Fruit fly (Drosophila melanogaster) whole organism, prepupa: ENCODE measurements around the gene CG7655.

Experiments used
- CG11294 ChIP-seq: fragments of 200-800 bp; sonication (Bioruptor generic); IDR thresholded peaks from 2 replicates; pipeline ENCODE4 v1.3.6; 2022; ENCODE audit warnings: missing biosample characterization, missing genetic modification characterization
- CG11902 ChIP-seq: fragments of 200-800 bp; sonication (Bioruptor generic); optimal IDR thresholded peaks from 3 replicates; lab custom pipeline; 2016; ENCODE audit warnings: missing biosample characterization, missing genetic modification characterization
- CG15336 ChIP-seq: fragments of 200-800 bp; sonication (Bioruptor generic); IDR thresholded peaks from 2 replicates; pipeline ENCODE4 v1.3.6; 2022; ENCODE audit warnings: missing biosample characterization, missing genetic modification characterization
- CG1621 ChIP-seq: fragments of 200-800 bp; sonication (Bioruptor generic); optimal IDR thresholded peaks from 3 replicates; lab custom pipeline; 2018; ENCODE audit warnings: missing biosample characterization, mild to moderate bottlenecking, missing genetic modification characterization
- CG16779 ChIP-seq: fragments of 200-800 bp; sonication (Bioruptor generic); optimal IDR thresholded peaks from 3 replicates; lab custom pipeline; 2017; ENCODE audit warnings: missing biosample characterization, mild to moderate bottlenecking, missing genetic modification characterization
- CG34406 ChIP-seq: fragments of 200-800 bp; sonication (Bioruptor generic); optimal IDR thresholded peaks from 3 replicates; lab custom pipeline; 2016; ENCODE audit warnings: missing biosample characterization, missing genetic modification characterization
- CG3919 ChIP-seq: fragments of 200-800 bp; sonication (Bioruptor generic); optimal IDR thresholded peaks from 3 replicates; lab custom pipeline; 2016; ENCODE audit warnings: missing biosample characterization, missing genetic modification characterization
- CG4318 ChIP-seq: fragments of 200-800 bp; sonication (Bioruptor generic); optimal IDR thresholded peaks from 3 replicates; lab custom pipeline; 2017; ENCODE audit warnings: missing biosample characterization, mild to moderate bottlenecking, missing genetic modification characterization
- CG6276 ChIP-seq: fragments of 200-800 bp; sonication (Bioruptor generic); optimal IDR thresholded peaks from 2 replicates; lab custom pipeline; 2017; ENCODE audit warnings: missing biosample characterization, mild to moderate bottlenecking, missing genetic modification characterization
- CG6808 ChIP-seq: fragments of 200-800 bp; sonication (Bioruptor generic); optimal IDR thresholded peaks from 3 replicates; lab custom pipeline; 2017; ENCODE audit warnings: missing biosample characterization, missing genetic modification characterization, mild to moderate bottlenecking, moderate library complexity, missing genetic modification reagents
- CG6854 ChIP-seq: fragments of 200-800 bp; sonication (Bioruptor generic); optimal IDR thresholded peaks from 2 replicates; lab custom pipeline; 2017; ENCODE audit warnings: missing biosample characterization, mild to moderate bottlenecking, missing genetic modification characterization
- CG7368 ChIP-seq: fragments of 200-800 bp; sonication (Bioruptor generic); optimal IDR thresholded peaks from 3 replicates; lab custom pipeline; 2016; ENCODE audit warnings: missing biosample characterization, missing genetic modification characterization
- CG8119 ChIP-seq: fragments of 200-800 bp; sonication (Bioruptor generic); IDR thresholded peaks from 3 replicates; pipeline ENCODE4 v1.3.6; 2022; ENCODE audit warnings: missing biosample characterization, missing genetic modification characterization
- CG9139 ChIP-seq: fragments of 200-800 bp; sonication (Bioruptor generic); optimal IDR thresholded peaks from 3 replicates; lab custom pipeline; 2017; ENCODE audit warnings: missing biosample characterization, mild to moderate bottlenecking, missing genetic modification characterization
- Eip75B ChIP-seq: fragments of 200-800 bp; sonication (Bioruptor generic); optimal IDR thresholded peaks from 3 replicates; lab custom pipeline; 2016; ENCODE audit warnings: missing biosample characterization, missing genetic modification characterization
- Eip93F ChIP-seq: fragments of 200-800 bp; sonication (Bioruptor generic); optimal IDR thresholded peaks from 2 replicates; lab custom pipeline; 2016; ENCODE audit warnings: missing biosample characterization, mild to moderate bottlenecking, missing genetic modification characterization
- Ets21C ChIP-seq: fragments of 200-800 bp; sonication (Bioruptor generic); optimal IDR thresholded peaks from 3 replicates; lab custom pipeline; 2016; ENCODE audit warnings: missing biosample characterization, missing genetic modification characterization
- Ets96B ChIP-seq: fragments of 200-800 bp; optimal IDR thresholded peaks from 2 replicates; lab custom pipeline; 2019; ENCODE audit warnings: missing biosample characterization, mild to moderate bottlenecking, missing genetic modification characterization, moderate library complexity
- Hr39 ChIP-seq: fragments of 200-800 bp; sonication (Bioruptor generic); optimal IDR thresholded peaks from 2 replicates; lab custom pipeline; 2016; ENCODE audit warnings: missing biosample characterization, missing genetic modification characterization
- Hr4 ChIP-seq: fragments of 200-800 bp; sonication (Bioruptor generic); optimal IDR thresholded peaks from 3 replicates; lab custom pipeline; 2016; ENCODE audit warnings: missing biosample characterization, missing genetic modification characterization
- Lpt ChIP-seq: fragments of 200-800 bp; sonication (Bioruptor generic); optimal IDR thresholded peaks from 3 replicates; lab custom pipeline; 2016; ENCODE audit warnings: missing biosample characterization, missing genetic modification characterization
- Met ChIP-seq: fragments of 200-800 bp; sonication (Bioruptor generic); optimal IDR thresholded peaks from 3 replicates; lab custom pipeline; 2016; ENCODE audit warnings: missing biosample characterization, missing genetic modification characterization
- Smox ChIP-seq: fragments of 200-800 bp; sonication (Bioruptor generic); optimal IDR thresholded peaks from 3 replicates; lab custom pipeline; 2016; ENCODE audit warnings: missing biosample characterization, missing genetic modification characterization
- Sox102F ChIP-seq: fragments of 200-800 bp; sonication (Bioruptor generic); optimal IDR thresholded peaks from 2 replicates; lab custom pipeline; 2016; ENCODE audit warnings: missing biosample characterization, mild to moderate bottlenecking, missing genetic modification characterization
- Sox14 ChIP-seq: fragments of 200-800 bp; sonication (Bioruptor generic); optimal IDR thresholded peaks from 3 replicates; lab custom pipeline; 2016; ENCODE audit warnings: missing biosample characterization, missing genetic modification characterization
- achi ChIP-seq: fragments of 200-800 bp; sonication (Bioruptor generic); optimal IDR thresholded peaks from 3 replicates; lab custom pipeline; 2016; ENCODE audit warnings: missing biosample characterization, missing genetic modification characterization
- acj6 ChIP-seq: fragments of 200-800 bp; sonication (Bioruptor generic); optimal IDR thresholded peaks from 3 replicates; lab custom pipeline; 2016; ENCODE audit warnings: missing biosample characterization, missing genetic modification characterization
- dsx ChIP-seq: fragments of 200-800 bp; optimal IDR thresholded peaks from 3 replicates; lab custom pipeline; 2019; ENCODE audit warnings: missing biosample characterization, mild to moderate bottlenecking, missing genetic modification characterization, moderate library complexity; ENCODE audit not compliant: poor library complexity, severe bottlenecking
- eg ChIP-seq: fragments of 200-800 bp; sonication (Bioruptor generic); IDR thresholded peaks from 3 replicates; pipeline ENCODE4 v1.3.6; 2022; ENCODE audit warnings: missing biosample characterization, missing genetic modification characterization
- fkh ChIP-seq: fragments of 200-800 bp; sonication (Bioruptor generic); optimal IDR thresholded peaks from 3 replicates; lab custom pipeline; 2017; ENCODE audit warnings: missing biosample characterization, mild to moderate bottlenecking, missing genetic modification characterization, moderate library complexity
- lz ChIP-seq: fragments of 200-800 bp; sonication (Bioruptor generic); optimal IDR thresholded peaks from 3 replicates; lab custom pipeline; 2016; ENCODE audit warnings: missing biosample characterization, missing genetic modification characterization
- net ChIP-seq: fragments of 200-800 bp; sonication (Bioruptor generic); optimal IDR thresholded peaks from 3 replicates; lab custom pipeline; 2016; ENCODE audit warnings: missing biosample characterization, missing genetic modification characterization
- pdm3 ChIP-seq: fragments of 200-800 bp; sonication (Bioruptor generic); optimal IDR thresholded peaks from 3 replicates; lab custom pipeline; 2016; ENCODE audit warnings: missing biosample characterization, missing genetic modification characterization
- spab ChIP-seq: fragments of 200-800 bp; sonication (Bioruptor generic); optimal IDR thresholded peaks from 2 replicates; lab custom pipeline; 2017; ENCODE audit warnings: missing biosample characterization, mild to moderate bottlenecking, missing genetic modification characterization, missing genetic modification reagents
- ss ChIP-seq, 2 experiments: fragments of 200-800 bp; sonication (Bioruptor generic); optimal IDR thresholded peaks; 2 replicates in 1 of 2; 3 replicates in 1 of 2; lab custom pipeline; 2017 to 2018; ENCODE audit warnings: mild to moderate bottlenecking in 2 of 2, missing biosample characterization in 2 of 2, missing genetic modification characterization in 2 of 2, moderate library complexity in 1 of 2
- svp ChIP-seq: fragments of 200-800 bp; sonication (Bioruptor generic); peaks from one replicate; lab custom pipeline; 2016; ENCODE audit warnings: missing biosample characterization, missing genetic modification characterization

The CG7655 gene

DNA sequence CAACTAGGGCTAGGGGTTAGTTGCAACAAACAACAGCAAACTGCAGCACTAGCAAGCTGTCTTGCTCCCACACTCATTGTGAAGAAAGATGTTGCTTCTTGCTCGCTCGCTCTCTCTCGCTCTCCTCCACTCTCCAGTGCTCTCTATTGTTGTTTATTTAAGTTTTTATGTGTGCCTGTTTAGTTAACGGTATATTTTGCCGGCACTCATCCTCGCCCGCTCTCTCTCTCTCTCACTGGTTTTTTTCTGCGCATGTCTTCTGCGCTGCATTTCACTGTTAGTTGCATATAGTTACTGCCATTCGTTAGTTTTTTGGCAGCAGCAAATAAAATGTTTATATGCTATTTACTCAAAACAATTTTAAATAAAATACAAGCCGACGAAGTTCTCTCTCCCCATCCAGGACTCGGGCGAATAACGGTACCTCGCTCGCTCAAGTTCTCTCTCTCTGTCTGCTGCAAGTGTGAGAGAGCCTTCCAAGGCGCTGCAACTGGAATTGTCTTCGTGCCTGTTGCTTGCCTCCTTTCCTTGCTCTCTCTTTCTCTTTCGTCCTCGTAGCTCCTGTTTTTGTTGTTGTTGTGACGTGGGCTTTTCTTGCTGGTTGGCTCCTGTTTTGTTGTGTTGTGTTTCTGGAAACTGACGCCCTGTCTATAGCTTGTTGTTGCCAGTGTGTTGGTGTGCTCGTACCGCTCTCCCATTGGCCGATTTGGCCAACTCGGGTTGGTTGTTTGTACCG, 16.2 kb upstream of the CG7655 start:
- no peak for TF ChIP-seq acj6
- no peak for TF ChIP-seq CG6854 (GFP tag; lab: Kevin White, UChicago)
- TF ChIP-seq Sox102F (GFP tag; lab: Kevin White, UChicago) = no peak
- TF ChIP-seq eg = no peak
- no peak for TF ChIP-seq CG9139 (GFP tag; lab: Kevin White, UChicago)
- no peak for TF ChIP-seq Met (GFP tag; lab: Kevin White, UChicago)
- TF ChIP-seq Hr39 = no peak
- no peak for TF ChIP-seq CG34406 (GFP tag; lab: Kevin White, UChicago)
- no peak for TF ChIP-seq spab
- no peak for TF ChIP-seq Eip75B (GFP tag; lab: Kevin White, UChicago)
- no peak for TF ChIP-seq CG3919 (GFP tag; lab: Kevin White, UChicago)
- no peak for TF ChIP-seq CG15336
- TF ChIP-seq fkh (GFP tag; lab: Kevin White, UChicago) = no peak
- TF ChIP-seq lz (GFP tag; lab: Kevin White, UChicago) = no peak
- no peak for TF ChIP-seq CG6276

DNA sequence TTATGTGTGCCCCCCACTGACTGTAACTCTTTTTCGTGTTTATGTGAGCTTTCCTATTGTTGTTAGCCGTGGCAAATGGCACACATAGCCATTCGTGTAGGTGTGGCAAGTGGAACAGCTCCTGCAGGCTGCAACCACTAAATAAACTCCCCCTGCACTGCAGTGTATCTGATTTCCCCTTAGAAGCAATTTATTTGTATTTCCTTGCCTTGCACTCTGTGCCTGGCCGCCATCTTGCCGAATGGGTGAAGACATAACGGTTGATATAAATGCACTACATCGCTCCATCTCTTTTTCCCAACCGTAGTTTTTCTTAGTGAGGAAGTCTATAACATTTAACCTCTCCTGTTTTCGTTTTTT, 15.7 kb upstream of the CG7655 start:
- TF ChIP-seq lz (GFP tag; lab: Kevin White, UChicago) (no peak), CG9139 (GFP tag; lab: Kevin White, UChicago) (no peak), Ets96B (tag; lab: Kevin White, UChicago) (no peak), CG4318 (no peak), Smox (GFP tag; lab: Kevin White, UChicago) (no peak), ss (GFP tag; optimal IDR thresholded peaks at IDR 0.05; lab: Kevin White, UChicago) (no peak), CG11902 (no peak), CG11294 (GFP tag; lab: Robert Waterston, UW) (no peak), Eip75B (GFP tag; lab: Kevin White, UChicago) (no peak)

DNA sequence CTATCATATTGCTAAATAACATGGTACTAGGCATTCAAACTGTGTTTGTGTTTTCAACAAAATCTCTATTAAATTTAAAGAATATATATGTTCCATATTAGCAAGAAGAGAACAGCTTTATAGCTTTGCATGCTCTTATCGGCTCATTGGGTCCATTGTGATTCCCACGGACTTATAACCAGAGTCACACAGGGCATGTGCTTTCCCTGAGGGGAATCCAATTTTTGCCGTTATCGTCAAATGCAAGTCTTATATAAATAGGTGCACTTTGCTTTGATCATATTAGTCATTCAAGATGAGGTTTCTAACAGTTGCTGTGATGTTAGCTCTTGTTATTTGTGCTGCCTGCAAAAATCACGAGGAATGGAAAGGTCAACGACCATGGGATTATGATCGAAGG, 15.2 kb upstream of the CG7655 start, which contains the start of gene CG45045:
Gene CG45045 (plus strand): TSS at position 294 of the 400 bp plus-strand sequence.
- TF ChIP-seq achi (no peak), svp (GFP tag; lab: Kevin White, UChicago) (peak; percentile 92)

DNA sequence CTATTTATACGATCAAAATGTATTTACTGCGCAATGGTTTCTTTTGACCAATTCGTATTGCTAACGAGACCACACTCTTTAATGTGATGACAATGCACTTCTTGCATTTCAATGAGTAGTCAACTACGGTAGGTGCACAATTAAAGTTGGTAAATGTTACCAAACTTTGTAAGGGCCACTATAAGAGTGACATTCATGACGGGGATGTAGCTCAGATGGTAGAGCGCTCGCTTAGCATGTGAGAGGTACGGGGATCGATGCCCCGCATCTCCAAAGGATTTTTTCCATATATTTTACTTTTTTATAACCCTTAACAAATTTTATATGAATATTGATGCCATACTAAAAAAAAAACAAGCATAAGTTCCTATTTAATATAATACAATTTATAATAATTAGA, 14.5 kb upstream of the CG7655 start:
- no peak for TF ChIP-seq net (GFP tag; lab: Kevin White, UChicago)
- no peak for TF ChIP-seq Met (GFP tag; lab: Kevin White, UChicago)
- no peak for TF ChIP-seq CG6808 (GFP tag; lab: Kevin White, UChicago)
- TF ChIP-seq Smox (GFP tag; lab: Kevin White, UChicago) = no peak
- TF ChIP-seq CG6276 = no peak
- no peak for TF ChIP-seq Hr4 (GFP tag; lab: Kevin White, UChicago)
- TF ChIP-seq achi = no peak
- no peak for TF ChIP-seq CG1621 (tag; lab: Kevin White, UChicago)
- no peak for TF ChIP-seq Hr39
- no peak for TF ChIP-seq CG8119 (GFP tag; lab: Robert Waterston, UW)
- TF ChIP-seq Ets21C = no peak

DNA sequence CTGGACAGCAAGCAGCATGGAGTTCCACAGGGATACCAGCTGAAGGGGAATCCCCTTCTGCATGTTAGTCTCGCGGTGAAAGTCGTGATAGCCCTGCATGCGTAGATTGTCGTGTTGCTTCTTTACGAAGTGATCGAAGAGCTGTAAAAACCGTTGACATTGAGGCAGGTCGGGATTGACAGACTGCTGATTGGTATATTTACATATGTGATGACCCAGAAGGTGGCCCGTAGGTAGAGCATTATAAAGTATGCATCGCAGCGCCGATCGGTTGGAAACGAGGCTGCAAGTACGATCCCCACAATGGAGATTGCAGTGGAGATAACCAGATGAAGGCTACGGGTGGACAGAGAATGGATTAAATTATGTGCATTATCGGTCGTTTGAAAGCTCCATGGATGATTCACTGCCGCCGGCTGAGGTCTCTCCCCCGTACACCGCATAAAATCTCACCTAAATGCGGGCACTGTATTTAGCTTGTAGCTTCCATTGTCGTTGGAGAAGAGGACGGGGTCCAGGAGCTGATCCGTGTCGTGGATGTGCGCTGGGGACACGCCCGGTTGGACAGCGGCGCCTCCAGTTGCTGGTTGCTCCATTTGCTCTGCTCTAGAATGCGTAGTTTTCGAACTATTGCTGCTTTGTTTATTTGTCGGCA, 12.1 kb upstream of the CG7655 start:
- TF ChIP-seq net (GFP tag; lab: Kevin White, UChicago) (no peak), svp (GFP tag; lab: Kevin White, UChicago) (peak; percentile 97)

DNA sequence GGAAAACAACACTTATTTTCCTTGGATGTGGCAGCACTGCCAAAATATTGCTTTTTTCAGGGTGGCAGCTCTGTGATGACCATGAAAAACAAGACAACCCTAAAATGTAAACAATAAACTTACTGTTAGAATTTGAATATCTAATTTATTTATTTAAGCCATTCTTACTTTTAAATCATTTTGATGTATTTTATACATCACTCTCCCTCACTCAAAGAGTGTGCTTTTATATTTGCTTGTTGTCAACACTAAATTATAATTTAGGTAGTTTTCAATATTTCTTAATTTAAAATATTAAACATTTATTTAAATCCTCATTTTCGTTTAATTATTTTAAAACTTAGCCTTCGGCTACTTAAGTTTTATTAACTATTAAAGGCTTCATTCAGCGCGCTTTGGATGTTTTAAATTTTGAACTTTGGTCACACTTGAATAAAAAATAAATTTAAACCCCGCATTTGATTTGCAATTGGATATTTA, 11.6 kb upstream of the CG7655 start, which contains the start of the genes CG7523 and Mps1:
Gene CG7523 (minus strand): TSS at position 39 of the 480 bp plus-strand sequence.
Gene Mps1 (plus strand): TSS at position 415 of the 480 bp plus-strand sequence.
- TF ChIP-seq Eip93F (GFP tag; lab: Kevin White, UChicago) (no peak), CG16779 (tag; lab: Kevin White, UChicago) (no peak), pdm3 (GFP tag; lab: Kevin White, UChicago) (no peak), dsx (GFP tag; lab: Kevin White, UChicago) (peak; percentile 16), fkh (GFP tag; lab: Kevin White, UChicago) (peak; percentile 100), Lpt (GFP tag; lab: Kevin White, UChicago) (no peak), CG6276 (no peak), CG7368 (GFP tag; lab: Kevin White, UChicago) (no peak), Sox14 (GFP tag; lab: Kevin White, UChicago) (peak; percentile 90)
